Worm (Caenorhabditis elegans) whole organism, midembryonic: ENCODE results near the gene T10D4.19.

ENCODE experiments used
- flt-1 ChIP-seq: fragments of 200-800 bp; sonication (Bioruptor generic); IDR thresholded peaks from 2 replicates; pipeline ENCODE4 v1.3.6; 2022; ENCODE audit warnings: missing genetic modification characterization, missing compliant biosample characterization
- klf-2 ChIP-seq: fragments of 200-800 bp; sonication (Bioruptor generic); conservative IDR thresholded peaks from 2 replicates; pipeline ENCODE4 v1.3.6; 2022; ENCODE audit warnings: missing genetic modification reagents, missing genetic modification characterization, missing compliant biosample characterization
- med-1 ChIP-seq: sonication (generic microtip); optimal IDR thresholded peaks from 2 replicates; lab custom pipeline; 2017; ENCODE audit warnings: missing genetic modification characterization, mild to moderate bottlenecking, missing compliant biosample characterization, antibody characterized with exemption, missing genetic modification reagents; ENCODE audit not compliant: insufficient read depth
- ref-1 ChIP-seq: fragments of 200-800 bp; sonication (Bioruptor generic); conservative IDR thresholded peaks from 2 replicates; pipeline ENCODE4 v1.3.6; 2022; ENCODE audit warnings: missing genetic modification reagents, missing genetic modification characterization, missing compliant biosample characterization
- tab-1 ChIP-seq: fragments of 200-800 bp; sonication (Bioruptor generic); IDR thresholded peaks from 2 replicates; pipeline ENCODE4 v1.3.6; 2022; ENCODE audit warnings: missing genetic modification characterization, missing compliant biosample characterization
- ztf-29 ChIP-seq: fragments of 200-800 bp; sonication (Bioruptor generic); IDR thresholded peaks from 2 replicates; pipeline ENCODE4 v1.3.6; 2022; ENCODE audit warnings: missing genetic modification reagents, missing genetic modification characterization, missing compliant biosample characterization

- no peak for TF ChIP-seq med-1 (GFP tag; lab: Kevin White, UChicago)
- TF ChIP-seq klf-2 (GFP tag; lab: Robert Waterston, UW) = no peak
- no peak for TF ChIP-seq ztf-29 (GFP tag; lab: Robert Waterston, UW)
- no peak for TF ChIP-seq flt-1 (GFP tag; lab: Robert Waterston, UW)
- no peak for TF ChIP-seq tab-1 (GFP tag; lab: Robert Waterston, UW)
- TF ChIP-seq ref-1 (GFP tag; lab: Robert Waterston, UW) = no peak
Observed at ce11 chrII:3158985-3159384, 7.3 kb downstream of the T10D4.19 start, which contains the start of gene sri-34.
